Fruit fly (Drosophila melanogaster): ENCODE measurements around the gene Rheb.
A peak's percentile ranks its signal among the peaks of the same experiment; 100 is the strongest.

The Rheb gene

DNA sequence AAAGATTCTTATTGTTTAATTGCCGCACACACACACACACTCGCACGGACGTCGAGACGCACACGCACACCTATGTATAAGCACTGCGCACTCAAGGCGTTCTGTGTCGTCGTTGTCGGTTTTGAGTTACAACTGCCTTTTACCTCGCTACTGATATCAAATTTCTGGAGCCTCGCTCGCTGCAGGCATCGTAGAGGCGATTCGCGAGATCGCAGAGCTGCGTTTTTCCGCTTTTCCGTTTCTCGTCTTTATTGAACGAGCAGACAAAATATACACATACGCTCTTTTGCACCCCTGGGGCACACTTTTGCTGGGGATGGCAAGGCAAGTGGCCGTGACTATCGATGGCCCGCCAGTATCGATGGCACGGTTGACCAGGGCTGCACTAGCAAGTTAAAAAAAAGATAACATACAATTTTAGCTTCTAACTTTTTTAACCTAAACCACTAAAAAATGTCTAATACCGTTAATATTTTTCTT is 21.2 kb upstream of the Rheb start, which contains the start of gene CG2519 (continued):
- TF ChIP-seq jigr1 (GFP tag; IDR thresholded peaks at IDR 0.05) (peak; percentile 52; the same call in 1 of the 3 replicates), CG8478 (optimal IDR thresholded peaks at IDR 0.05) (peak; percentile 86), CG9609 (GFP tag; optimal IDR thresholded peaks at IDR 0.05) (peak; percentile 58), Stat92E (GFP tag; optimal IDR thresholded peaks at IDR 0.05) (peak in 1 of 3 experiments; percentile 45), CG7372 (GFP tag; IDR thresholded peaks at IDR 0.05) (peak; percentile 45; the same call in 1 of the 2 replicates), CG15479 (GFP tag; optimal IDR thresholded peaks at IDR 0.05) (peak; percentile 35), CG14710 (tag; optimal IDR thresholded peaks at IDR 0.05) (peak; percentile 82), Med (GFP tag) (peak; percentile 95), Dref (GFP tag; IDR thresholded peaks at IDR 0.05) (peak; percentile 95), PHDP (tag; optimal IDR thresholded peaks at IDR 0.05) (no peak), Sry-β (GFP tag; optimal IDR thresholded peaks at IDR 0.05) (peak; percentile 74), CG32532 (GFP tag; IDR thresholded peaks at IDR 0.05) (peak; percentile 81), dm (GFP tag; optimal IDR thresholded peaks at IDR 0.05) (peak; percentile 51), CG4617 (GFP tag; optimal IDR thresholded peaks at IDR 0.05; ENCODE audit: borderline replicate concordance) (peak; percentile 86), Doc3 (GFP tag; IDR thresholded peaks at IDR 0.05; ENCODE audit: partially characterized antibody) (peak; percentile 73), fd96Cb (tag; optimal IDR thresholded peaks at IDR 0.05) (no peak), CG15514 (GFP tag; optimal IDR thresholded peaks at IDR 0.05) (peak; percentile 86), Hand (GFP tag; optimal IDR thresholded peaks at IDR 0.05) (no peak), scrt (GFP tag; optimal IDR thresholded peaks at IDR 0.05) (no peak), Antp (GFP tag; optimal IDR thresholded peaks at IDR 0.05) (peak; percentile 58), sens-2 (GFP tag; IDR thresholded peaks at IDR 0.05) (no peak), br (optimal IDR thresholded peaks at IDR 0.05) (no peak), CG4328 (GFP tag; optimal IDR thresholded peaks at IDR 0.05) (peak; percentile 14), sd (tag; optimal IDR thresholded peaks at IDR 0.05) (no peak), CG12769 (tag; optimal IDR thresholded peaks at IDR 0.05) (peak; percentile 42), stc (GFP tag; IDR thresholded peaks at IDR 0.05) (peak; percentile 62; the same call in 1 of the 2 replicates), Fer1 (GFP tag; optimal IDR thresholded peaks at IDR 0.05) (peak; percentile 73), CG6791 (GFP tag; IDR thresholded peaks at IDR 0.05; ENCODE audit: partially characterized antibody) (peak; percentile 97), CG11456 (GFP tag; IDR thresholded peaks at IDR 0.05) (peak; percentile 85), CG10209 (GFP tag; optimal IDR thresholded peaks at IDR 0.05) (peak; percentile 15), CG4424 (GFP tag; optimal IDR thresholded peaks at IDR 0.05) (peak; percentile 48), H15 (GFP tag; IDR thresholded peaks at IDR 0.05) (peak; percentile 45; the same call in 1 of the 3 replicates), BEAF-32 (GFP tag; optimal IDR thresholded peaks at IDR 0.05) (peak; percentile 94), CG17186 (GFP tag; optimal IDR thresholded peaks at IDR 0.05) (peak; percentile 15), ato (GFP tag; IDR thresholded peaks at IDR 0.05; ENCODE audit: partially characterized antibody) (peak; percentile 92), fd3F (GFP tag; optimal IDR thresholded peaks at IDR 0.05) (no peak), sna (GFP tag; IDR thresholded peaks at IDR 0.05; ENCODE audit: partially characterized antibody) (peak; percentile 87), lab (GFP tag; optimal IDR thresholded peaks at IDR 0.05) (no peak), CHES-1-like (GFP tag; optimal IDR thresholded peaks at IDR 0.05) (peak; percentile 82), CG16863 (GFP tag; optimal IDR thresholded peaks at IDR 0.05) (peak; percentile 34), ranshi (GFP tag; IDR thresholded peaks at IDR 0.05) (peak; percentile 53; the same call in 1 of the 2 replicates), Bdp1 (GFP tag; optimal IDR thresholded peaks at IDR 0.05) (peak; percentile 39), CG2202 (tag; optimal IDR thresholded peaks at IDR 0.05) (peak; percentile 19), CG10979 (tag; optimal IDR thresholded peaks at IDR 0.05) (peak; percentile 43), CrebB (tag; optimal IDR thresholded peaks at IDR 0.05) (peak; percentile 59), unc-4 (GFP tag; IDR thresholded peaks at IDR 0.05; ENCODE audit: partially characterized antibody) (peak; percentile 91), CG9932 (GFP tag; IDR thresholded peaks at IDR 0.05) (peak; percentile 91), pita (GFP tag; optimal IDR thresholded peaks at IDR 0.05) (no peak), ab (GFP tag; optimal IDR thresholded peaks at IDR 0.05) (no peak)
